Worm (Caenorhabditis elegans) whole organism, early embryonic: ENCODE data around the gene srz-102.

Experiments
- aly-1 ChIP-seq: sonication (generic microtip); optimal IDR thresholded peaks from 2 replicates; lab custom pipeline; 2016; ENCODE audit warnings: missing genetic modification characterization, missing compliant biosample characterization
- ama-1 ChIP-seq: fragments of 150-350 bp; optimal IDR thresholded peaks from 2 replicates; lab custom pipeline; 2014
- ceh-13 ChIP-seq: fragments of 200-800 bp; sonication (Bioruptor generic); optimal IDR thresholded peaks from 2 replicates; lab custom pipeline; 2018; ENCODE audit warnings: mild to moderate bottlenecking, missing genetic modification characterization, missing compliant biosample characterization
- hmg-4 ChIP-seq: fragments of 200-800 bp; sonication (Bioruptor generic); optimal IDR thresholded peaks from 2 replicates; lab custom pipeline; 2018; ENCODE audit warnings: mild to moderate bottlenecking, missing genetic modification characterization, missing compliant biosample characterization
- tbx-11 ChIP-seq: fragments of 200-800 bp; sonication (Bioruptor generic); IDR thresholded peaks from 2 replicates; pipeline ENCODE4 v1.3.6; 2022; ENCODE audit warnings: missing genetic modification characterization, missing compliant biosample characterization
- tra-4 ChIP-seq: sonication (generic microtip); optimal IDR thresholded peaks from 2 replicates; lab custom pipeline; 2017; ENCODE audit warnings: missing genetic modification characterization, missing compliant biosample characterization

ce11 chrV:16638204-16638603, 49.1 kb upstream of the srz-102 start, which contains the start of gene srw-76:
- TF ChIP-seq ama-1 (no peak), tra-4 (no peak), ceh-13 (no peak), tbx-11 (GFP tag; lab: Robert Waterston, UW) (no peak), aly-1 (no peak), hmg-4 (GFP tag; lab: Kevin White, UChicago) (no peak)
